Worm (Caenorhabditis elegans): ENCODE measurements around the gene C14B1.8.

The C14B1.8 gene

ce11 chrIII:3681351-3681938 is 38.0 kb downstream of the C14B1.8 start:
- peak; percentile 23 for TF ChIP-seq nhr-23 (tag; optimal IDR thresholded peaks at IDR 0.05)
- no peak for TF ChIP-seq elt-2 (tag; optimal IDR thresholded peaks at IDR 0.05)
- no peak for TF ChIP-seq tbx-2 (tag; optimal IDR thresholded peaks at IDR 0.05)
- TF ChIP-seq ztf-11 (tag; optimal IDR thresholded peaks at IDR 0.05) = no peak
- no peak for TF ChIP-seq fos-1 (tag; optimal IDR thresholded peaks at IDR 0.05)
- TF ChIP-seq nhr-12 (tag; optimal IDR thresholded peaks at IDR 0.05) = no peak
- no peak for TF ChIP-seq aly-2 (tag; optimal IDR thresholded peaks at IDR 0.05)
- no peak for TF ChIP-seq ceh-82 (tag; optimal IDR thresholded peaks at IDR 0.05)
- TF ChIP-seq nfya-1 (tag; optimal IDR thresholded peaks at IDR 0.05; ENCODE audit: insufficient read depth) = peak; percentile 32
- TF ChIP-seq nhr-11 (tag; optimal IDR thresholded peaks at IDR 0.05) = no peak
- TF ChIP-seq pqm-1 (tag; optimal IDR thresholded peaks at IDR 0.05) = no peak
- TF ChIP-seq hmg-11 (tag; optimal IDR thresholded peaks at IDR 0.05) = peak; percentile 29

- TF ChIP-seq egl-27 (tag; optimal IDR thresholded peaks at IDR 0.05) = no peak
- peak; percentile 36 for TF ChIP-seq lin-39 (tag; optimal IDR thresholded peaks at IDR 0.05)
Measured at ce11 chrIII:3679083-3679482, 40.4 kb downstream of the C14B1.8 start.

DNA sequence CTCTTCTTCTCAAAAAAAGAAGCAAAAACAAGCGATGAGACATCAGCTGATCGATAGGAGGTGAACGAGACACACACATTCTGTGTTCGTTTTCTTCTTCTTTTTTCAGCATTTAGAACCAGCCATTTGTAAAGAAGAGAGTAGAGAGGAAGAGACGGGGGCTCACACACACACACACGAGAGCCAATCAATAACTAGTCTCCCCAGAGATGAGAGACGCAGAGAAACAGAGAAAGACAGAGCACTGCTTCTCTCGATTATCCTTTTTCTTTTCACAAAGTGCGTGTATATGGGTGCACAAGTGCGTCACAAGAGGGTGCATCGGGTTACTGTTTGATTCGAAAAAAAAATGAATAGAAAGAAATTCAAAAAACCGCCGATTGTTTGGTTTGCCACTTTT is 42.1 kb downstream of the C14B1.8 start:
- TF ChIP-seq pha-4 (tag; optimal IDR thresholded peaks at IDR 0.05) (peak; percentile 63), mdl-1 (tag; optimal IDR thresholded peaks at IDR 0.05) (no peak), nhr-23 (tag; optimal IDR thresholded peaks at IDR 0.05) (no peak), jun-1 (tag; optimal IDR thresholded peaks at IDR 0.05) (peak; percentile 15), fkh-10 (GFP tag; optimal IDR thresholded peaks at IDR 0.05) (peak; percentile 82), elt-3 (tag; optimal IDR thresholded peaks at IDR 0.05) (no peak), fkh-2 (tag; optimal IDR thresholded peaks at IDR 0.05) (peak; percentile 5), nhr-76 (tag; optimal IDR thresholded peaks at IDR 0.05) (no peak), snpc-4 (tag; optimal IDR thresholded peaks at IDR 0.05) (peak; percentile 17), egl-27 (tag; optimal IDR thresholded peaks at IDR 0.05) (no peak), nhr-28 (tag; optimal IDR thresholded peaks at IDR 0.05) (no peak), sea-2 (GFP tag; optimal IDR thresholded peaks at IDR 0.05) (peak; percentile 18), ceh-28 (tag; optimal IDR thresholded peaks at IDR 0.05) (peak; percentile 90), ztf-4 (tag; optimal IDR thresholded peaks at IDR 0.05) (no peak), elt-1 (tag; optimal IDR thresholded peaks at IDR 0.05) (no peak), ama-1 (optimal IDR thresholded peaks at IDR 0.05) (peak; percentile 26), unc-62 (GFP tag; optimal IDR thresholded peaks at IDR 0.05) (no peak), nhr-237 (tag; optimal IDR thresholded peaks at IDR 0.05) (no peak), ceh-9 (tag; optimal IDR thresholded peaks at IDR 0.05) (no peak), aly-2 (tag; optimal IDR thresholded peaks at IDR 0.05) (no peak), mml-1 (tag; optimal IDR thresholded peaks at IDR 0.05) (no peak), elt-2 (tag; optimal IDR thresholded peaks at IDR 0.05) (no peak), ceh-16 (tag; optimal IDR thresholded peaks at IDR 0.05) (no peak), skn-1 (tag; optimal IDR thresholded peaks at IDR 0.05) (no peak), R02D3.7 (tag; optimal IDR thresholded peaks at IDR 0.05) (no peak), unc-39 (tag; optimal IDR thresholded peaks at IDR 0.05) (no peak), nhr-77 (tag; optimal IDR thresholded peaks at IDR 0.05) (no peak), nhr-12 (tag; optimal IDR thresholded peaks at IDR 0.05) (no peak), zag-1 (tag; optimal IDR thresholded peaks at IDR 0.05) (no peak), ZK546.5 (tag; optimal IDR thresholded peaks at IDR 0.05) (no peak), ceh-82 (tag; optimal IDR thresholded peaks at IDR 0.05) (no peak), lin-39 (tag; optimal IDR thresholded peaks at IDR 0.05) (peak; percentile 89), nhr-25 (tag; optimal IDR thresholded peaks at IDR 0.05) (no peak), lin-15B (tag; optimal IDR thresholded peaks at IDR 0.05) (peak; percentile 43), daf-12 (tag; optimal IDR thresholded peaks at IDR 0.05) (no peak), ztf-11 (tag; optimal IDR thresholded peaks at IDR 0.05) (no peak), pqm-1 (tag; optimal IDR thresholded peaks at IDR 0.05) (no peak), hmg-11 (tag; optimal IDR thresholded peaks at IDR 0.05) (peak; percentile 78), tbx-2 (tag; optimal IDR thresholded peaks at IDR 0.05) (peak; percentile 11), fos-1 (tag; optimal IDR thresholded peaks at IDR 0.05) (no peak), nhr-11 (tag; optimal IDR thresholded peaks at IDR 0.05) (no peak), eor-1 (tag; optimal IDR thresholded peaks at IDR 0.05) (no peak), nfya-1 (tag; optimal IDR thresholded peaks at IDR 0.05; ENCODE audit: insufficient read depth) (peak; percentile 83), nhr-43 (tag; optimal IDR thresholded peaks at IDR 0.05; ENCODE audit: poor library complexity, severe bottlenecking) (no peak), nhr-67 (tag; optimal IDR thresholded peaks at IDR 0.05) (no peak), lsy-12 (tag; optimal IDR thresholded peaks at IDR 0.05) (peak; percentile 15), egl-5 (tag; optimal IDR thresholded peaks at IDR 0.05) (peak; percentile 80)

Measured in whole organism, L3 larva.